Worm (Caenorhabditis elegans): ENCODE results near the gene ins-9.

- TF ChIP-seq nhr-237 (tag; optimal IDR thresholded peaks at IDR 0.05) (no peak), ztf-11 (tag; optimal IDR thresholded peaks at IDR 0.05) (no peak), F13H6.1 (tag; optimal IDR thresholded peaks at IDR 0.05) (no peak), ama-1 (optimal IDR thresholded peaks at IDR 0.05) (no peak), skn-1 (tag; optimal IDR thresholded peaks at IDR 0.05) (no peak), ztf-4 (tag; optimal IDR thresholded peaks at IDR 0.05) (no peak), unc-62 (GFP tag; optimal IDR thresholded peaks at IDR 0.05) (no peak), fos-1 (tag; optimal IDR thresholded peaks at IDR 0.05) (no peak), unc-55 (GFP tag; optimal IDR thresholded peaks at IDR 0.05) (peak; percentile 26), snpc-4 (tag; optimal IDR thresholded peaks at IDR 0.05) (no peak)
Observed at ce11 chrX:8888835-8889234, 22.4 kb upstream of the ins-9 start.

Measured in whole organism, L2 larva.